Worm (Caenorhabditis elegans) whole organism, L4 larva: ENCODE measurements around the gene srv-12.

Experiments
- D1046.2 ChIP-seq: fragments of 200-800 bp; sonication (Bioruptor generic); IDR thresholded peaks from 2 replicates; pipeline ENCODE4 v1.3.6; 2022; ENCODE audit warnings: missing genetic modification characterization, missing compliant biosample characterization
- F37D6.2 ChIP-seq: sonication (generic microtip); optimal IDR thresholded peaks from 2 replicates; lab custom pipeline; 2016; ENCODE audit warnings: mild to moderate bottlenecking, missing genetic modification characterization, missing compliant biosample characterization
- F44E2.7 ChIP-seq: fragments of 200-800 bp; sonication (Bioruptor generic); IDR thresholded peaks from 2 replicates; pipeline ENCODE4 v2.1.2; 2022; ENCODE audit warnings: missing genetic modification characterization, missing compliant biosample characterization
- R02D3.7 ChIP-seq: fragments of 150-350 bp; sonication (generic microtip); optimal IDR thresholded peaks from 3 replicates; lab custom pipeline; 2014; ENCODE audit warnings: missing biosample characterization, missing genetic modification characterization
- T20F7.1 ChIP-seq: fragments of 200-800 bp; sonication (Bioruptor generic); optimal IDR thresholded peaks from 2 replicates; lab custom pipeline; 2018; ENCODE audit warnings: mild to moderate bottlenecking, missing genetic modification characterization, missing compliant biosample characterization
- Y48G9A.11 ChIP-seq: fragments of 200-800 bp; sonication (Bioruptor generic); IDR thresholded peaks from 2 replicates; pipeline ENCODE4 v1.3.6; 2022; ENCODE audit warnings: missing genetic modification reagents, missing genetic modification characterization, missing compliant biosample characterization
- ZK546.5 ChIP-seq, 2 experiments: sonication (generic microtip); optimal IDR thresholded peaks; 2 replicates each; lab custom pipeline; 2017; ENCODE audit warnings: missing biosample characterization in 2 of 2, missing genetic modification characterization in 2 of 2
- aha-1 ChIP-seq: fragments of 150-350 bp; peaks from one replicate; lab custom pipeline; 2014; ENCODE audit warnings: missing biosample characterization, missing genetic modification characterization
- ama-1 ChIP-seq: fragments of 150-350 bp; optimal IDR thresholded peaks from 2 replicates; lab custom pipeline; 2014; ENCODE audit warnings: inconsistent platforms, mixed read lengths
- arid-1 ChIP-seq: fragments of 200-800 bp; sonication (Bioruptor generic); conservative IDR thresholded peaks from 2 replicates; pipeline ENCODE4 v1.3.6; 2022; ENCODE audit warnings: missing genetic modification reagents, missing genetic modification characterization, missing compliant biosample characterization
- attf-4 ChIP-seq: sonication (generic microtip); optimal IDR thresholded peaks from 3 replicates; lab custom pipeline; 2017; ENCODE audit warnings: missing biosample characterization, missing genetic modification characterization
- ceh-28 ChIP-seq: fragments of 150-350 bp; optimal IDR thresholded peaks from 2 replicates; lab custom pipeline; 2014; ENCODE audit warnings: missing biosample characterization, missing genetic modification reagents, missing genetic modification characterization
- ceh-62 ChIP-seq: sonication (generic microtip); optimal IDR thresholded peaks from 2 replicates; lab custom pipeline; 2017; ENCODE audit warnings: missing biosample characterization, missing genetic modification characterization
- ceh-82 ChIP-seq: sonication (generic microtip); optimal IDR thresholded peaks from 2 replicates; lab custom pipeline; 2017; ENCODE audit warnings: missing biosample characterization, missing genetic modification characterization
- daf-16 ChIP-seq, 3 experiments: sonication (generic microtip); optimal IDR thresholded peaks; 2 replicates each; lab custom pipeline; 2016 to 2017; ENCODE audit warnings: missing genetic modification characterization in 3 of 3, missing genetic modification reagents in 3 of 3, mild to moderate bottlenecking in 2 of 3, missing compliant biosample characterization in 2 of 3, missing biosample characterization in 1 of 3, moderate library complexity in 1 of 3
- dmd-9 ChIP-seq: fragments of 200-800 bp; sonication (Bioruptor generic); IDR thresholded peaks from 2 replicates; pipeline ENCODE4 v1.3.6; 2022; ENCODE audit warnings: missing genetic modification reagents, missing genetic modification characterization, missing compliant biosample characterization
- egl-43 ChIP-seq: fragments of 200-800 bp; sonication (Bioruptor generic); IDR thresholded peaks from 2 replicates; pipeline ENCODE4 v1.3.6; 2022; ENCODE audit warnings: missing genetic modification reagents, missing genetic modification characterization, missing compliant biosample characterization
- gei-8 ChIP-seq: fragments of 200-800 bp; sonication (Bioruptor generic); optimal IDR thresholded peaks from 2 replicates; lab custom pipeline; 2018; ENCODE audit warnings: mild to moderate bottlenecking, missing genetic modification characterization, missing compliant biosample characterization
- hif-1 ChIP-seq, 2 experiments: sonication (generic microtip); optimal IDR thresholded peaks; 2 replicates each; lab custom pipeline; 2016 to 2017; ENCODE audit warnings: missing compliant biosample characterization in 2 of 2, missing genetic modification characterization in 2 of 2, missing genetic modification reagents in 2 of 2, missing genotype in 2 of 2, mild to moderate bottlenecking in 1 of 2
- jun-1 ChIP-seq: fragments of 150-350 bp; optimal IDR thresholded peaks from 2 replicates; lab custom pipeline; 2014; ENCODE audit warnings: missing biosample characterization, missing genetic modification reagents, missing genetic modification characterization
- lim-7 ChIP-seq: fragments of 200-800 bp; sonication (Bioruptor generic); IDR thresholded peaks from 2 replicates; pipeline ENCODE4 v1.3.6; 2022; ENCODE audit warnings: missing genetic modification characterization, missing compliant biosample characterization
- lin-29 ChIP-seq: fragments of 200-800 bp; sonication (Bioruptor generic); IDR thresholded peaks from 2 replicates; pipeline ENCODE4 v1.3.6; 2022; ENCODE audit warnings: missing genetic modification reagents, missing genetic modification characterization, missing compliant biosample characterization
- lin-38 ChIP-seq: fragments of 200-800 bp; sonication (Bioruptor generic); IDR thresholded peaks from 2 replicates; pipeline ENCODE4 v1.3.6; 2022; ENCODE audit warnings: missing genetic modification reagents, missing genetic modification characterization, missing compliant biosample characterization
- madf-5 ChIP-seq, 2 experiments: fragments of 200-800 bp; sonication (Bioruptor generic); IDR thresholded peaks; 2 replicates each; pipeline ENCODE4 v1.3.6; 2022; ENCODE audit warnings: missing compliant biosample characterization in 2 of 2, missing genetic modification characterization in 2 of 2
- mdt-29 ChIP-seq: fragments of 200-800 bp; sonication (Bioruptor generic); IDR thresholded peaks from 2 replicates; pipeline ENCODE4 v1.3.6; 2022; ENCODE audit warnings: missing genetic modification reagents, missing genetic modification characterization, missing compliant biosample characterization
- mep-1 ChIP-seq: fragments of 150-350 bp; sonication (generic microtip); optimal IDR thresholded peaks from 3 replicates; lab custom pipeline; 2014; ENCODE audit warnings: missing biosample characterization, missing genetic modification characterization
- mxl-2 ChIP-seq: fragments of 200-800 bp; sonication (Bioruptor generic); conservative IDR thresholded peaks from 2 replicates; pipeline ENCODE4 v1.3.6; 2022; ENCODE audit warnings: missing genetic modification reagents, missing genetic modification characterization, missing compliant biosample characterization
- mxl-3 ChIP-seq: fragments of 200-800 bp; sonication (Bioruptor generic); optimal IDR thresholded peaks from 2 replicates; lab custom pipeline; 2018; ENCODE audit warnings: mild to moderate bottlenecking, missing genetic modification characterization, missing compliant biosample characterization
- nhr-102 ChIP-seq: sonication (generic microtip); optimal IDR thresholded peaks from 2 replicates; lab custom pipeline; 2016; ENCODE audit warnings: mild to moderate bottlenecking, missing genetic modification characterization, moderate library complexity, missing compliant biosample characterization
- nhr-48 ChIP-seq: sonication (generic microtip); optimal IDR thresholded peaks from 2 replicates; lab custom pipeline; 2016; ENCODE audit warnings: mild to moderate bottlenecking, missing genetic modification characterization, missing compliant biosample characterization
- nhr-6 ChIP-seq: fragments of 150-350 bp; optimal IDR thresholded peaks from 2 replicates; lab custom pipeline; 2014; ENCODE audit warnings: missing biosample characterization, missing genetic modification characterization
- php-3 ChIP-seq: fragments of 200-800 bp; sonication (Bioruptor generic); IDR thresholded peaks from 2 replicates; pipeline ENCODE4 v1.3.6; 2022; ENCODE audit warnings: missing genetic modification reagents, missing genetic modification characterization, missing compliant biosample characterization
- pqm-1 ChIP-seq: sonication (generic microtip); optimal IDR thresholded peaks from 2 replicates; lab custom pipeline; 2017; ENCODE audit warnings: missing biosample characterization, missing genetic modification characterization
- rbr-2 ChIP-seq: sonication (generic microtip); optimal IDR thresholded peaks from 2 replicates; lab custom pipeline; 2016; ENCODE audit warnings: missing genotype, missing genetic modification characterization, missing compliant biosample characterization
- saeg-2 ChIP-seq: fragments of 200-800 bp; sonication (Bioruptor generic); IDR thresholded peaks from 2 replicates; pipeline ENCODE4 v1.3.6; 2022; ENCODE audit warnings: missing genetic modification reagents, missing genetic modification characterization, missing compliant biosample characterization
- sdz-12 ChIP-seq: fragments of 200-800 bp; sonication (Bioruptor generic); optimal IDR thresholded peaks from 2 replicates; lab custom pipeline; 2018; ENCODE audit warnings: mild to moderate bottlenecking, missing genetic modification characterization, missing compliant biosample characterization
- skn-1 ChIP-seq: fragments of 150-350 bp; optimal IDR thresholded peaks from 2 replicates; lab custom pipeline; 2014; ENCODE audit warnings: missing biosample characterization, missing genetic modification characterization
- snpc-4 ChIP-seq: fragments of 150-350 bp; optimal IDR thresholded peaks from 2 replicates; lab custom pipeline; 2014; ENCODE audit warnings: missing biosample characterization, missing genetic modification characterization
- spr-3 ChIP-seq: fragments of 200-800 bp; sonication (Bioruptor generic); optimal IDR thresholded peaks from 2 replicates; lab custom pipeline; 2018; ENCODE audit warnings: mild to moderate bottlenecking, missing genetic modification characterization, missing compliant biosample characterization
- unc-39 ChIP-seq: sonication (generic microtip); optimal IDR thresholded peaks from 2 replicates; lab custom pipeline; 2017; ENCODE audit warnings: missing biosample characterization, missing genetic modification characterization
- ztf-11 ChIP-seq: fragments of 150-350 bp; optimal IDR thresholded peaks from 2 replicates; lab custom pipeline; 2014; ENCODE audit warnings: missing biosample characterization, missing genetic modification characterization
- ztf-7 ChIP-seq: fragments of 150-350 bp; optimal IDR thresholded peaks from 2 replicates; lab custom pipeline; 2014; ENCODE audit warnings: missing biosample characterization, missing genetic modification characterization

The srv-12 gene

DNA sequence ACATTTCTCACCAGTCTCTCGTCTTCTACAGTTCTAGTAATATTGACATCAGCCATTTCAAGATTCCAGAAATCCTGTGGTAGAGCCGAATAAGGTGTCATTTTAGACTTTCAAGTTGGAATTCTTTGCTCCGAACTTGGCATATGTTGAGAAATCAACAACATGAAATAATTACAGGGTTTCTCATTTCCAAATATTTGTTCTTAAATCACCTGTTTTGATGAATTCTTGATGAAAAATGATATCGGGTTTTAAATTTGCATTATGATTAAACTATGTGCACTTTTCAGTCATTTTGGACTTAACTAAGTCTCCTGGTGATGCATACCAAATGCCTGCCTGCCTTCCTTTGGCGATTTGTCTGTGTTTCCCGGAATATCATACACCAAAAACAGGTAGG lies at the start of gene srv-12:
Gene srv-12, minus strand, starts transcription at position 101 of the 400 bp plus-strand sequence.
- no peak for TF ChIP-seq spr-3 (GFP tag; lab: Kevin White, UChicago)
- TF ChIP-seq lin-29 (GFP tag; lab: Robert Waterston, UW) = no peak
- TF ChIP-seq arid-1 (GFP tag; lab: Robert Waterston, UW) = no peak
- TF ChIP-seq dmd-9 (GFP tag; lab: Robert Waterston, UW) = no peak
- no peak for TF ChIP-seq hif-1 (tag; optimal IDR thresholded peaks at IDR 0.05; lab: Kevin White, UChicago)
- TF ChIP-seq rbr-2 (tag; lab: Kevin White, UChicago) = no peak
- no peak for TF ChIP-seq unc-39 (tag; lab: Kevin White, UChicago)
- no peak for TF ChIP-seq madf-5 (GFP tag; IDR thresholded peaks at IDR 0.05; lab: Robert Waterston, UW)
- TF ChIP-seq mdt-29 (GFP tag; lab: Robert Waterston, UW) = no peak
- TF ChIP-seq ZK546.5 (tag; optimal IDR thresholded peaks at IDR 0.05; lab: Kevin White, UChicago) = no peak

- TF ChIP-seq Y48G9A.11 (GFP tag; lab: Robert Waterston, UW) (0 out of 2 replicates have a peak, but pooled peaks have one; percentile 31), T20F7.1 (GFP tag; lab: Kevin White, UChicago) (peak; percentile 88), aha-1 (tag; lab: Kevin White, UChicago) (peak; percentile 45), R02D3.7 (tag; lab: Kevin White, UChicago) (peak; percentile 55), F37D6.2 (tag; lab: Kevin White, UChicago) (no peak)
- TF ChIP-seq, all 104 proteins: peak for 4
Observed at ce11 chrIV:10096881-10097280, 43.4 kb upstream of the srv-12 start, which contains the start of gene dis-3. Gene dis-3, plus strand, starts transcription at chrIV:10097202.

ce11 chrIV:10095171-10095570 lies 41.7 kb upstream of the srv-12 start, which contains the start of the genes C04G2.5 and msp-36:
Gene C04G2.5, minus strand, starts transcription at chrIV:10095271.
Gene msp-36, plus strand, starts transcription at chrIV:10095433.
- TF ChIP-seq attf-4 = no peak
- no peak for TF ChIP-seq sdz-12
- no peak for TF ChIP-seq nhr-6 (tag; lab: Kevin White, UChicago)
- no peak for TF ChIP-seq jun-1 (tag; lab: Kevin White, UChicago)
- TF ChIP-seq egl-43 = 0 out of 2 replicates have a peak, but pooled peaks have one; percentile 30
- no peak for TF ChIP-seq D1046.2 (GFP tag; lab: Robert Waterston, UW)

DNA sequence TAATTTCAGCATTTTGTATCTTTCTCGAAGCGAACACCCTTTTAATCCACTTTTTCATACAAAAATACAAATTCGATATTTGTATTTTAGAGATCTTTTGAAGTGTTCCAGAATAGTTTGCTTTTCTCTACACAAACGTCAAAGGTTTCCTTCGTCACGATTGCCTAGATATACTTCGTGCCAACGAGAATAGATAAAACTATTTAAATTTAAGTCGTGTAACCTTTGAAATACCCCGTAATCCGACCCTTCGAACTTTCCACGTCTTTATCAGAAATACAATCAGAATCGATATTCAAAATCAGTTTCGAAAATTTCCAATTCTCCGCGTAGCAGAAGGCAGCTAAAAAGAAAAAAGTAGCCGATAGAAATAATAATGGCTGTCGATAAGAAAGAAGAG lies 36.9 kb upstream of the srv-12 start, which contains the start of gene ttbk-5:
Gene ttbk-5, plus strand, starts transcription at position 301 of the 400 bp plus-strand sequence.
- no peak for TF ChIP-seq mxl-2 (GFP tag; lab: Robert Waterston, UW)
- TF ChIP-seq skn-1 (tag; lab: Kevin White, UChicago) = no peak
- TF ChIP-seq lim-7 (GFP tag; lab: Robert Waterston, UW) = no peak
- TF ChIP-seq mxl-3 (GFP tag; lab: Kevin White, UChicago) = no peak
- no peak for TF ChIP-seq ceh-82 (tag; lab: Kevin White, UChicago)
- TF ChIP-seq saeg-2 (GFP tag; lab: Robert Waterston, UW) = no peak
- TF ChIP-seq F44E2.7 (GFP tag; lab: Robert Waterston, UW) = no peak
- TF ChIP-seq ztf-11 (tag; lab: Kevin White, UChicago) = no peak
- no peak for TF ChIP-seq snpc-4 (tag; lab: Kevin White, UChicago)
- TF ChIP-seq php-3 (GFP tag; lab: Robert Waterston, UW) = no peak
- no peak for TF ChIP-seq daf-16 (GFP tag; optimal IDR thresholded peaks at IDR 0.05; lab: Kevin White, UChicago)
- TF ChIP-seq daf-16 (tag; optimal IDR thresholded peaks at IDR 0.05; lab: Kevin White, UChicago) = no peak
- no peak for TF ChIP-seq nhr-6 (tag; lab: Kevin White, UChicago)
- no peak for TF ChIP-seq gei-8 (GFP tag; lab: Kevin White, UChicago)

ce11 chrIV:10089777-10090176 lies 36.3 kb upstream of the srv-12 start, which contains the start of gene ttr-39:
Gene ttr-39, minus strand, starts transcription at chrIV:10089877.
- TF ChIP-seq daf-16 (GFP tag; optimal IDR thresholded peaks at IDR 0.05; lab: Kevin White, UChicago) (no peak), daf-16 (tag; optimal IDR thresholded peaks at IDR 0.05; lab: Kevin White, UChicago) (no peak), nhr-48 (tag; lab: Kevin White, UChicago) (no peak), ama-1 (lab: Kevin White, UChicago) (no peak), php-3 (GFP tag; lab: Robert Waterston, UW) (no peak), F44E2.7 (GFP tag; lab: Robert Waterston, UW) (no peak), ztf-7 (tag; lab: Kevin White, UChicago) (no peak), spr-3 (GFP tag; lab: Kevin White, UChicago) (no peak), pqm-1 (tag; lab: Kevin White, UChicago) (no peak), attf-4 (no peak), mxl-3 (GFP tag; lab: Kevin White, UChicago) (no peak), mep-1 (tag; lab: Kevin White, UChicago) (no peak), ceh-82 (tag; lab: Kevin White, UChicago) (no peak), rbr-2 (tag; lab: Kevin White, UChicago) (no peak), nhr-102 (tag; lab: Kevin White, UChicago) (no peak), lin-38 (no peak), ceh-28 (tag; lab: Kevin White, UChicago) (no peak), ceh-62 (tag; lab: Kevin White, UChicago) (no peak)
